Fruit fly (Drosophila melanogaster) whole organism, prepupa: ENCODE measurements around the gene CG7601.

Experiments used
- Blimp-1 ChIP-seq: fragments of 200-800 bp; sonication (Bioruptor generic); optimal IDR thresholded peaks from 3 replicates; lab custom pipeline; 2017; ENCODE audit warnings: missing biosample characterization, missing genetic modification characterization, mild to moderate bottlenecking, moderate library complexity, missing genetic modification reagents
- CG10631 ChIP-seq: fragments of 200-800 bp; sonication (Bioruptor generic); optimal IDR thresholded peaks from 2 replicates; lab custom pipeline; 2016; ENCODE audit warnings: missing biosample characterization, missing genetic modification characterization
- CG10669 ChIP-seq: fragments of 200-800 bp; sonication (Bioruptor generic); optimal IDR thresholded peaks from 3 replicates; lab custom pipeline; 2018; ENCODE audit warnings: missing biosample characterization, mild to moderate bottlenecking, missing genetic modification characterization, moderate library complexity
- CG11762 ChIP-seq: fragments of 200-800 bp; sonication (Bioruptor generic); optimal IDR thresholded peaks from 3 replicates; lab custom pipeline; 2016; ENCODE audit warnings: missing biosample characterization, missing genetic modification characterization; ENCODE audit not compliant: insufficient read depth
- CG11902 ChIP-seq: fragments of 200-800 bp; sonication (Bioruptor generic); optimal IDR thresholded peaks from 3 replicates; lab custom pipeline; 2016; ENCODE audit warnings: missing biosample characterization, missing genetic modification characterization
- CG15336 ChIP-seq: fragments of 200-800 bp; sonication (Bioruptor generic); IDR thresholded peaks from 2 replicates; pipeline ENCODE4 v1.3.6; 2022; ENCODE audit warnings: missing biosample characterization, missing genetic modification characterization
- CG1621 ChIP-seq: fragments of 200-800 bp; sonication (Bioruptor generic); optimal IDR thresholded peaks from 3 replicates; lab custom pipeline; 2018; ENCODE audit warnings: missing biosample characterization, mild to moderate bottlenecking, missing genetic modification characterization
- CG3032 ChIP-seq: fragments of 200-800 bp; optimal IDR thresholded peaks from 2 replicates; lab custom pipeline; 2019; ENCODE audit warnings: missing biosample characterization, mild to moderate bottlenecking, missing genetic modification characterization, moderate library complexity
- CG3919 ChIP-seq: fragments of 200-800 bp; sonication (Bioruptor generic); optimal IDR thresholded peaks from 3 replicates; lab custom pipeline; 2016; ENCODE audit warnings: missing biosample characterization, missing genetic modification characterization
- CG4318 ChIP-seq: fragments of 200-800 bp; sonication (Bioruptor generic); optimal IDR thresholded peaks from 3 replicates; lab custom pipeline; 2017; ENCODE audit warnings: missing biosample characterization, mild to moderate bottlenecking, missing genetic modification characterization
- CG6276 ChIP-seq: fragments of 200-800 bp; sonication (Bioruptor generic); optimal IDR thresholded peaks from 2 replicates; lab custom pipeline; 2017; ENCODE audit warnings: missing biosample characterization, mild to moderate bottlenecking, missing genetic modification characterization
- CG6792 ChIP-seq: fragments of 200-800 bp; sonication (Bioruptor generic); optimal IDR thresholded peaks from 3 replicates; lab custom pipeline; 2016; ENCODE audit warnings: missing biosample characterization, missing genetic modification characterization
- CG6808 ChIP-seq: fragments of 200-800 bp; sonication (Bioruptor generic); optimal IDR thresholded peaks from 3 replicates; lab custom pipeline; 2017; ENCODE audit warnings: missing biosample characterization, missing genetic modification characterization, mild to moderate bottlenecking, moderate library complexity, missing genetic modification reagents
- CG6854 ChIP-seq: fragments of 200-800 bp; sonication (Bioruptor generic); optimal IDR thresholded peaks from 2 replicates; lab custom pipeline; 2017; ENCODE audit warnings: missing biosample characterization, mild to moderate bottlenecking, missing genetic modification characterization
- CG7368 ChIP-seq: fragments of 200-800 bp; sonication (Bioruptor generic); optimal IDR thresholded peaks from 3 replicates; lab custom pipeline; 2016; ENCODE audit warnings: missing biosample characterization, missing genetic modification characterization
- CG8119 ChIP-seq: fragments of 200-800 bp; sonication (Bioruptor generic); IDR thresholded peaks from 3 replicates; pipeline ENCODE4 v1.3.6; 2022; ENCODE audit warnings: missing biosample characterization, missing genetic modification characterization
- CG8319 ChIP-seq: fragments of 200-800 bp; sonication (Bioruptor generic); optimal IDR thresholded peaks from 3 replicates; lab custom pipeline; 2016; ENCODE audit warnings: missing biosample characterization, missing genetic modification characterization
- CG8632 ChIP-seq: fragments of 200-800 bp; sonication (Bioruptor generic); optimal IDR thresholded peaks from 3 replicates; lab custom pipeline; 2016; ENCODE audit warnings: missing biosample characterization, missing genetic modification characterization
- CG9139 ChIP-seq: fragments of 200-800 bp; sonication (Bioruptor generic); optimal IDR thresholded peaks from 3 replicates; lab custom pipeline; 2017; ENCODE audit warnings: missing biosample characterization, mild to moderate bottlenecking, missing genetic modification characterization
- Eip78C ChIP-seq: fragments of 200-800 bp; sonication (Bioruptor generic); peaks from one replicate; lab custom pipeline; 2016; ENCODE audit warnings: missing biosample characterization, missing genetic modification characterization
- Eip93F ChIP-seq: fragments of 200-800 bp; sonication (Bioruptor generic); optimal IDR thresholded peaks from 2 replicates; lab custom pipeline; 2016; ENCODE audit warnings: missing biosample characterization, mild to moderate bottlenecking, missing genetic modification characterization
- Ets96B ChIP-seq: fragments of 200-800 bp; optimal IDR thresholded peaks from 2 replicates; lab custom pipeline; 2019; ENCODE audit warnings: missing biosample characterization, mild to moderate bottlenecking, missing genetic modification characterization, moderate library complexity
- Gug ChIP-seq: fragments of 200-800 bp; sonication (Bioruptor generic); IDR thresholded peaks from 2 replicates; pipeline ENCODE4 v1.3.6; 2022; ENCODE audit warnings: missing biosample characterization, missing genetic modification characterization
- Hr38 ChIP-seq: sonication (Bioruptor generic); optimal IDR thresholded peaks from 2 replicates; lab custom pipeline; 2016; ENCODE audit warnings: missing biosample characterization, missing genetic modification characterization
- Hr39 ChIP-seq: fragments of 200-800 bp; sonication (Bioruptor generic); optimal IDR thresholded peaks from 2 replicates; lab custom pipeline; 2016; ENCODE audit warnings: missing biosample characterization, missing genetic modification characterization
- Hr4 ChIP-seq: fragments of 200-800 bp; sonication (Bioruptor generic); optimal IDR thresholded peaks from 3 replicates; lab custom pipeline; 2016; ENCODE audit warnings: missing biosample characterization, missing genetic modification characterization
- Lpt ChIP-seq: fragments of 200-800 bp; sonication (Bioruptor generic); optimal IDR thresholded peaks from 3 replicates; lab custom pipeline; 2016; ENCODE audit warnings: missing biosample characterization, missing genetic modification characterization
- Met ChIP-seq: fragments of 200-800 bp; sonication (Bioruptor generic); optimal IDR thresholded peaks from 3 replicates; lab custom pipeline; 2016; ENCODE audit warnings: missing biosample characterization, missing genetic modification characterization
- OdsH ChIP-seq: fragments of 200-800 bp; sonication (Bioruptor generic); optimal IDR thresholded peaks from 3 replicates; lab custom pipeline; 2016; ENCODE audit warnings: missing biosample characterization, missing genetic modification characterization
- Smox ChIP-seq: fragments of 200-800 bp; sonication (Bioruptor generic); optimal IDR thresholded peaks from 3 replicates; lab custom pipeline; 2016; ENCODE audit warnings: missing biosample characterization, missing genetic modification characterization
- Sox14 ChIP-seq: fragments of 200-800 bp; sonication (Bioruptor generic); optimal IDR thresholded peaks from 3 replicates; lab custom pipeline; 2016; ENCODE audit warnings: missing biosample characterization, missing genetic modification characterization
- Sox15 ChIP-seq: fragments of 200-800 bp; sonication (Bioruptor generic); optimal IDR thresholded peaks from 3 replicates; lab custom pipeline; 2016; ENCODE audit warnings: missing biosample characterization, missing genetic modification characterization
- dac ChIP-seq: fragments of 200-800 bp; sonication (Bioruptor generic); optimal IDR thresholded peaks from 2 replicates; lab custom pipeline; 2017; ENCODE audit warnings: missing biosample characterization, mild to moderate bottlenecking, missing genetic modification characterization
- dsx ChIP-seq: fragments of 200-800 bp; optimal IDR thresholded peaks from 3 replicates; lab custom pipeline; 2019; ENCODE audit warnings: missing biosample characterization, mild to moderate bottlenecking, missing genetic modification characterization, moderate library complexity; ENCODE audit not compliant: poor library complexity, severe bottlenecking
- eg ChIP-seq: fragments of 200-800 bp; sonication (Bioruptor generic); IDR thresholded peaks from 3 replicates; pipeline ENCODE4 v1.3.6; 2022; ENCODE audit warnings: missing biosample characterization, missing genetic modification characterization
- fd59A ChIP-seq: fragments of 200-800 bp; sonication (Bioruptor generic); optimal IDR thresholded peaks from 2 replicates; lab custom pipeline; 2017; ENCODE audit warnings: missing biosample characterization, mild to moderate bottlenecking, missing genetic modification characterization, missing genetic modification reagents
- fd85E ChIP-seq: fragments of 200-800 bp; sonication (Bioruptor generic); optimal IDR thresholded peaks from 3 replicates; lab custom pipeline; 2016; ENCODE audit warnings: missing biosample characterization, missing genetic modification characterization
- fkh ChIP-seq: fragments of 200-800 bp; sonication (Bioruptor generic); optimal IDR thresholded peaks from 3 replicates; lab custom pipeline; 2017; ENCODE audit warnings: missing biosample characterization, mild to moderate bottlenecking, missing genetic modification characterization, moderate library complexity
- net ChIP-seq: fragments of 200-800 bp; sonication (Bioruptor generic); optimal IDR thresholded peaks from 3 replicates; lab custom pipeline; 2016; ENCODE audit warnings: missing biosample characterization, missing genetic modification characterization
- salr ChIP-seq, 2 experiments: fragments of 200-800 bp; sonication (Bioruptor generic); optimal IDR thresholded peaks; 3 replicates each; lab custom pipeline; 2016 to 2018; ENCODE audit warnings: missing biosample characterization in 2 of 2, missing genetic modification characterization in 2 of 2, mild to moderate bottlenecking in 1 of 2
- spab ChIP-seq: fragments of 200-800 bp; sonication (Bioruptor generic); optimal IDR thresholded peaks from 2 replicates; lab custom pipeline; 2017; ENCODE audit warnings: missing biosample characterization, mild to moderate bottlenecking, missing genetic modification characterization, missing genetic modification reagents
- ss ChIP-seq, 2 experiments: fragments of 200-800 bp; sonication (Bioruptor generic); optimal IDR thresholded peaks; 2 replicates in 1 of 2; 3 replicates in 1 of 2; lab custom pipeline; 2017 to 2018; ENCODE audit warnings: mild to moderate bottlenecking in 2 of 2, missing biosample characterization in 2 of 2, missing genetic modification characterization in 2 of 2, moderate library complexity in 1 of 2
- topi ChIP-seq: fragments of 200-800 bp; sonication (Bioruptor generic); optimal IDR thresholded peaks from 3 replicates; lab custom pipeline; 2016; ENCODE audit warnings: missing biosample characterization, missing genetic modification characterization
- vri ChIP-seq: fragments of 200-800 bp; sonication (Bioruptor generic); optimal IDR thresholded peaks from 3 replicates; lab custom pipeline; 2016; ENCODE audit warnings: missing biosample characterization, mild to moderate bottlenecking, missing genetic modification characterization

Gene CG7601

dm6 chr3R:29760042-29760441, 23.5 kb upstream of the CG7601 start:
- TF ChIP-seq CG8632 (GFP tag; lab: Kevin White, UChicago) (no peak), Sox14 (GFP tag; lab: Kevin White, UChicago) (no peak), CG6808 (GFP tag; lab: Kevin White, UChicago) (peak; percentile 9), CG7368 (GFP tag; lab: Kevin White, UChicago) (no peak), salr (GFP tag; optimal IDR thresholded peaks at IDR 0.05; lab: Kevin White, UChicago) (no peak), CG11902 (GFP tag; lab: Kevin White, UChicago) (no peak), CG8319 (GFP tag; lab: Kevin White, UChicago) (no peak), CG3919 (GFP tag; lab: Kevin White, UChicago) (peak; percentile 17), Ets96B (tag; lab: Kevin White, UChicago) (no peak), Blimp-1 (GFP tag; lab: Kevin White, UChicago) (no peak), CG8119 (no peak), OdsH (GFP tag; lab: Kevin White, UChicago) (peak; percentile 22), CG6854 (no peak), fd59A (GFP tag; lab: Kevin White, UChicago) (no peak), CG6792 (GFP tag; lab: Kevin White, UChicago) (no peak), CG10631 (GFP tag; lab: Kevin White, UChicago) (no peak), fd85E (GFP tag; lab: Kevin White, UChicago) (no peak), CG3032 (peak; percentile 2), Hr38 (no peak), CG10669 (no peak), spab (GFP tag; lab: Kevin White, UChicago) (no peak), vri (GFP tag; lab: Kevin White, UChicago) (no peak)
- TF ChIP-seq, all 60 proteins: peak for 4

- TF ChIP-seq CG3032 (no peak), CG9139 (GFP tag; lab: Kevin White, UChicago) (no peak), CG3919 (GFP tag; lab: Kevin White, UChicago) (no peak), Hr4 (GFP tag; lab: Kevin White, UChicago) (no peak), Ets96B (tag; lab: Kevin White, UChicago) (no peak), Hr39 (GFP tag; lab: Kevin White, UChicago) (no peak), CG1621 (tag; lab: Kevin White, UChicago) (no peak), Eip78C (GFP tag; lab: Kevin White, UChicago) (no peak), OdsH (GFP tag; lab: Kevin White, UChicago) (no peak)
These were observed 22.2 kb upstream of the CG7601 start for dm6 chr3R:29758734-29759131.

- TF ChIP-seq eg (GFP tag; lab: Robert Waterston, UW) = peak; percentile 84
- peak; percentile 77 for TF ChIP-seq dsx
- peak; percentile 68 for TF ChIP-seq CG3919 (GFP tag; lab: Kevin White, UChicago)
- TF ChIP-seq spab (GFP tag; lab: Kevin White, UChicago) = peak; percentile 23
- peak; percentile 45 for TF ChIP-seq CG8319 (GFP tag; lab: Kevin White, UChicago)
- TF ChIP-seq Sox14 (GFP tag; lab: Kevin White, UChicago) = peak; percentile 27
- no peak for TF ChIP-seq Eip93F (GFP tag; lab: Kevin White, UChicago)
- TF ChIP-seq ss (GFP tag; optimal IDR thresholded peaks at IDR 0.05; lab: Kevin White, UChicago) = no peak
- TF ChIP-seq Lpt = peak; percentile 38
- TF ChIP-seq Met (GFP tag; lab: Kevin White, UChicago) = peak; percentile 59
- peak; percentile 88 for TF ChIP-seq CG15336 (GFP tag; lab: Robert Waterston, UW)
- TF ChIP-seq net = peak; percentile 49
- peak; percentile 34 for TF ChIP-seq CG11902 (GFP tag; lab: Kevin White, UChicago)
- no peak for TF ChIP-seq Sox15 (GFP tag; lab: Kevin White, UChicago)
- TF ChIP-seq vri (GFP tag; lab: Kevin White, UChicago) = no peak
- TF ChIP-seq Eip78C (GFP tag; lab: Kevin White, UChicago) = peak; percentile 80
- TF ChIP-seq Smox = peak; percentile 33
- peak; percentile 35 for TF ChIP-seq CG11762
- TF ChIP-seq fkh (GFP tag; lab: Kevin White, UChicago) = no peak
- peak; percentile 41 for TF ChIP-seq CG10669
- TF ChIP-seq Hr39 (GFP tag; lab: Kevin White, UChicago) = peak; percentile 43
- TF ChIP-seq CG6854 = no peak
- peak; percentile 16 for TF ChIP-seq CG6808 (GFP tag; lab: Kevin White, UChicago)
- peak; percentile 49 for TF ChIP-seq CG7368 (GFP tag; lab: Kevin White, UChicago)
- TF ChIP-seq CG6792 (GFP tag; lab: Kevin White, UChicago) = peak; percentile 53
- peak; percentile 71 for TF ChIP-seq CG6276 (GFP tag; lab: Kevin White, UChicago)
- no peak for TF ChIP-seq Hr38
- TF ChIP-seq topi (GFP tag; lab: Kevin White, UChicago) = peak; percentile 44
- peak; percentile 68 for TF ChIP-seq Gug (GFP tag; lab: Robert Waterston, UW)
- peak; percentile 57 for TF ChIP-seq CG4318 (GFP tag; lab: Kevin White, UChicago)
- TF ChIP-seq CG1621 (tag; lab: Kevin White, UChicago) = peak; percentile 1
- peak; percentile 36 for TF ChIP-seq dac (GFP tag; lab: Kevin White, UChicago)
These were observed 21.7 kb upstream of the CG7601 start for dm6 chr3R:29758129-29758733.
